Worm (Caenorhabditis elegans): ENCODE measurements around the gene hda-2.
A peak's percentile ranks its signal among the peaks of the same experiment; 100 is the strongest.

hda-2 gene

DNA sequence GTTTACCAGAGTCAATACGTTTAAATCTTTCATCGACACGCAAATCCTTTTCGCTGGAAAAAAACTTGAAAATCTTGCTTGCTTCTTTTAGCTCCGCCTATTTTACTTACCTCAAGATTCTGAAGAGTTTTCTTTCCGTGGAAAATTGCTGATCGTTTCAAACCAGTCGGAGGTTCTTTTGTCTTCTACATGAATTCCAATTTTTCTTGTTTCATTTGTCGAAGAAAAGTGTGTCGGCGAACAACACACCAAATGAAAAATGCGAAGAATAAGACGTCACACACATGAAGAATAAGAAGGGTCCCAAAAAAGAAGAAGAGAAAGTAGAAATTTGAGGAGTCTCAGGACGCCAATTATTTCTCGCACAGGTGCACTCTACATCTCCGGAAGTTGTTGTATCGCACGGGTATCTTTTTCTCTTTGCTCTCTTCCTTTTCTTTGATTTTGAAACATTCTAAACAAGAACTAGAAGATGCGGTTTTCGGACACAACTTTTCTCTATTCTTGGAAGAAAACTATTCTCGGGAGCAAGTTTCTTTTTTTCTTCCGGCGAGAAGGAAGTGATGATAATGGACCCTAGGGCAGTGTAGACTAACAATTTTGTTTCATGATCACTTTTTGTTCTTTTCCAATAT is 48.1 kb downstream of the hda-2 start:
- TF ChIP-seq unc-55 (GFP tag; optimal IDR thresholded peaks at IDR 0.05): peak; percentile 7
- no peak for TF ChIP-seq elt-3 (tag; optimal IDR thresholded peaks at IDR 0.05)
- TF ChIP-seq dmd-4 (tag; optimal IDR thresholded peaks at IDR 0.05): no peak
- TF ChIP-seq alr-1 (tag; optimal IDR thresholded peaks at IDR 0.05): no peak
- no peak for TF ChIP-seq nhr-25 (tag; optimal IDR thresholded peaks at IDR 0.05)
- TF ChIP-seq mab-5 (tag; optimal IDR thresholded peaks at IDR 0.05): no peak
